Worm (Caenorhabditis elegans) whole organism, L4 larva: ENCODE data around the gene T19E7.6.

ENCODE experiments used
- D1046.2 ChIP-seq: fragments of 200-800 bp; sonication (Bioruptor generic); IDR thresholded peaks from 2 replicates; pipeline ENCODE4 v1.3.6; 2022; ENCODE audit warnings: missing genetic modification characterization, missing compliant biosample characterization
- F26F4.8 ChIP-seq: fragments of 200-800 bp; sonication (Bioruptor generic); conservative IDR thresholded peaks from 2 replicates; pipeline ENCODE4 v1.3.6; 2022; ENCODE audit warnings: missing genetic modification characterization, missing compliant biosample characterization
- F44E2.7 ChIP-seq: fragments of 200-800 bp; sonication (Bioruptor generic); IDR thresholded peaks from 2 replicates; pipeline ENCODE4 v2.1.2; 2022; ENCODE audit warnings: missing genetic modification characterization, missing compliant biosample characterization
- Y105C5A.15 ChIP-seq: fragments of 200-800 bp; sonication (Bioruptor generic); IDR thresholded peaks from 2 replicates; pipeline ENCODE4 v1.3.6; 2022; ENCODE audit warnings: missing genetic modification characterization, missing compliant biosample characterization
- ZK337.2 ChIP-seq: fragments of 200-800 bp; sonication (Bioruptor generic); IDR thresholded peaks from 2 replicates; pipeline ENCODE4 v1.3.6; 2022; ENCODE audit warnings: missing genetic modification reagents, missing genetic modification characterization, missing compliant biosample characterization
- aha-1 ChIP-seq: fragments of 150-350 bp; peaks from one replicate; lab custom pipeline; 2014; ENCODE audit warnings: missing biosample characterization, missing genetic modification characterization
- attf-4 ChIP-seq: sonication (generic microtip); optimal IDR thresholded peaks from 3 replicates; lab custom pipeline; 2017; ENCODE audit warnings: missing biosample characterization, missing genetic modification characterization
- ceh-20 ChIP-seq: fragments of 200-800 bp; sonication (Bioruptor generic); IDR thresholded peaks from 2 replicates; pipeline ENCODE4 v1.3.6; 2022; ENCODE audit warnings: missing genetic modification reagents, missing genetic modification characterization, missing compliant biosample characterization
- ces-1 ChIP-seq: fragments of 150-350 bp; sonication (generic microtip); optimal IDR thresholded peaks from 4 replicates; lab custom pipeline; 2014; ENCODE audit warnings: missing biosample characterization, missing genetic modification reagents, missing genetic modification characterization
- cey-2 ChIP-seq: sonication (generic microtip); optimal IDR thresholded peaks from 3 replicates; lab custom pipeline; 2017; ENCODE audit warnings: missing genetic modification characterization, mild to moderate bottlenecking, missing compliant biosample characterization, antibody characterized with exemption, borderline replicate concordance; ENCODE audit not compliant: insufficient read depth
- daf-16 ChIP-seq, 3 experiments: sonication (generic microtip); optimal IDR thresholded peaks; 2 replicates each; lab custom pipeline; 2016 to 2017; ENCODE audit warnings: missing genetic modification characterization in 3 of 3, missing genetic modification reagents in 3 of 3, mild to moderate bottlenecking in 2 of 3, missing compliant biosample characterization in 2 of 3, missing biosample characterization in 1 of 3, moderate library complexity in 1 of 3
- dmd-6 ChIP-seq: fragments of 200-800 bp; sonication (Bioruptor generic); IDR thresholded peaks from 2 replicates; pipeline ENCODE4 v1.3.6; 2022; ENCODE audit warnings: missing genetic modification reagents, missing genetic modification characterization, missing compliant biosample characterization
- dmd-9 ChIP-seq: fragments of 200-800 bp; sonication (Bioruptor generic); IDR thresholded peaks from 2 replicates; pipeline ENCODE4 v1.3.6; 2022; ENCODE audit warnings: missing genetic modification reagents, missing genetic modification characterization, missing compliant biosample characterization
- duxl-1 ChIP-seq: sonication (generic microtip); optimal IDR thresholded peaks from 2 replicates; lab custom pipeline; 2016; ENCODE audit warnings: mild to moderate bottlenecking, missing genetic modification characterization, moderate library complexity, missing compliant biosample characterization; ENCODE audit not compliant: poor library complexity
- dve-1 ChIP-seq: sonication (generic microtip); optimal IDR thresholded peaks from 2 replicates; lab custom pipeline; 2017; ENCODE audit warnings: antibody characterized with exemption, mild to moderate bottlenecking, missing genetic modification characterization, missing compliant biosample characterization; ENCODE audit not compliant: insufficient read depth
- fkh-10 ChIP-seq: fragments of 150-350 bp; optimal IDR thresholded peaks from 2 replicates; lab custom pipeline; 2014; ENCODE audit warnings: missing biosample characterization, missing genetic modification reagents, missing genetic modification characterization
- lim-7 ChIP-seq: fragments of 200-800 bp; sonication (Bioruptor generic); IDR thresholded peaks from 2 replicates; pipeline ENCODE4 v1.3.6; 2022; ENCODE audit warnings: missing genetic modification characterization, missing compliant biosample characterization
- lin-13 ChIP-seq: fragments of 150-350 bp; optimal IDR thresholded peaks from 2 replicates; lab custom pipeline; 2014; ENCODE audit warnings: missing biosample characterization, missing genetic modification reagents, missing genetic modification characterization
- lin-15B ChIP-seq: fragments of 150-350 bp; sonication (generic microtip); optimal IDR thresholded peaks from 3 replicates; lab custom pipeline; 2014; ENCODE audit warnings: missing biosample characterization, missing genetic modification characterization
- lin-38 ChIP-seq: fragments of 200-800 bp; sonication (Bioruptor generic); IDR thresholded peaks from 2 replicates; pipeline ENCODE4 v1.3.6; 2022; ENCODE audit warnings: missing genetic modification reagents, missing genetic modification characterization, missing compliant biosample characterization
- madf-5 ChIP-seq, 2 experiments: fragments of 200-800 bp; sonication (Bioruptor generic); IDR thresholded peaks; 2 replicates each; pipeline ENCODE4 v1.3.6; 2022; ENCODE audit warnings: missing compliant biosample characterization in 2 of 2, missing genetic modification characterization in 2 of 2
- madf-9 ChIP-seq: fragments of 200-800 bp; sonication (Bioruptor generic); conservative IDR thresholded peaks from 2 replicates; pipeline ENCODE4 v1.3.6; 2022; ENCODE audit warnings: missing genetic modification reagents, missing genetic modification characterization, missing compliant biosample characterization
- mdl-1 ChIP-seq, 2 experiments: fragments of 150-350 bp in 1 of 2; sonication (generic microtip) in 1 of 2; optimal IDR thresholded peaks; 2 replicates each; lab custom pipeline; 2014 to 2017; ENCODE audit warnings: missing biosample characterization in 2 of 2, missing genetic modification characterization in 2 of 2
- mdt-29 ChIP-seq: fragments of 200-800 bp; sonication (Bioruptor generic); IDR thresholded peaks from 2 replicates; pipeline ENCODE4 v1.3.6; 2022; ENCODE audit warnings: missing genetic modification reagents, missing genetic modification characterization, missing compliant biosample characterization
- mxl-3 ChIP-seq: fragments of 200-800 bp; sonication (Bioruptor generic); optimal IDR thresholded peaks from 2 replicates; lab custom pipeline; 2018; ENCODE audit warnings: mild to moderate bottlenecking, missing genetic modification characterization, missing compliant biosample characterization
- nhr-25 ChIP-seq: sonication (generic microtip); optimal IDR thresholded peaks from 2 replicates; lab custom pipeline; 2017; ENCODE audit warnings: missing genetic modification characterization, mild to moderate bottlenecking, missing compliant biosample characterization, antibody characterized with exemption, moderate library complexity, borderline replicate concordance; ENCODE audit not compliant: insufficient read depth
- nhr-48 ChIP-seq: sonication (generic microtip); optimal IDR thresholded peaks from 2 replicates; lab custom pipeline; 2016; ENCODE audit warnings: mild to moderate bottlenecking, missing genetic modification characterization, missing compliant biosample characterization
- nhr-6 ChIP-seq: fragments of 150-350 bp; optimal IDR thresholded peaks from 2 replicates; lab custom pipeline; 2014; ENCODE audit warnings: missing biosample characterization, missing genetic modification characterization
- nhr-76 ChIP-seq: fragments of 150-350 bp; optimal IDR thresholded peaks from 2 replicates; lab custom pipeline; 2014; ENCODE audit warnings: missing biosample characterization, missing genetic modification characterization
- rbr-2 ChIP-seq: sonication (generic microtip); optimal IDR thresholded peaks from 2 replicates; lab custom pipeline; 2016; ENCODE audit warnings: missing genotype, missing genetic modification characterization, missing compliant biosample characterization
- sdz-12 ChIP-seq: fragments of 200-800 bp; sonication (Bioruptor generic); optimal IDR thresholded peaks from 2 replicates; lab custom pipeline; 2018; ENCODE audit warnings: mild to moderate bottlenecking, missing genetic modification characterization, missing compliant biosample characterization
- snpc-1.2 ChIP-seq: fragments of 200-800 bp; sonication (Bioruptor generic); IDR thresholded peaks from 2 replicates; pipeline ENCODE4 v1.3.6; 2022; ENCODE audit warnings: missing genetic modification reagents, missing genetic modification characterization, missing compliant biosample characterization
- snpc-4 ChIP-seq: fragments of 150-350 bp; optimal IDR thresholded peaks from 2 replicates; lab custom pipeline; 2014; ENCODE audit warnings: missing biosample characterization, missing genetic modification characterization
- spr-3 ChIP-seq: fragments of 200-800 bp; sonication (Bioruptor generic); optimal IDR thresholded peaks from 2 replicates; lab custom pipeline; 2018; ENCODE audit warnings: mild to moderate bottlenecking, missing genetic modification characterization, missing compliant biosample characterization
- tag-97 ChIP-seq: fragments of 200-800 bp; sonication (Bioruptor generic); IDR thresholded peaks from 2 replicates; pipeline ENCODE4 v1.3.6; 2022; ENCODE audit warnings: missing genetic modification characterization, missing compliant biosample characterization
- tra-1 ChIP-seq: fragments of 200-800 bp; sonication (Bioruptor generic); IDR thresholded peaks from 2 replicates; pipeline ENCODE4 v1.3.6; 2022; ENCODE audit warnings: missing genetic modification reagents, missing genetic modification characterization, missing compliant biosample characterization
- zag-1 ChIP-seq: fragments of 150-350 bp; optimal IDR thresholded peaks from 2 replicates; lab custom pipeline; 2014; ENCODE audit warnings: missing biosample characterization, missing genetic modification characterization
- zfp-2 ChIP-seq: sonication (generic microtip); optimal IDR thresholded peaks from 2 replicates; lab custom pipeline; 2016; ENCODE audit warnings: mild to moderate bottlenecking, missing genetic modification characterization, missing compliant biosample characterization
- zfp-3 ChIP-seq: fragments of 200-800 bp; sonication (Bioruptor generic); conservative IDR thresholded peaks from 2 replicates; pipeline ENCODE4 v1.3.6; 2022; ENCODE audit warnings: missing genetic modification reagents, missing genetic modification characterization, missing compliant biosample characterization
- zip-11 ChIP-seq: fragments of 200-800 bp; sonication (Bioruptor generic); IDR thresholded peaks from 2 replicates; pipeline ENCODE4 v1.3.6; 2022; ENCODE audit warnings: missing genetic modification characterization, missing compliant biosample characterization
- zip-2 ChIP-seq: fragments of 150-350 bp; optimal IDR thresholded peaks from 2 replicates; lab custom pipeline; 2014; ENCODE audit warnings: missing biosample characterization, missing genetic modification characterization
- ztf-7 ChIP-seq: fragments of 150-350 bp; optimal IDR thresholded peaks from 2 replicates; lab custom pipeline; 2014; ENCODE audit warnings: missing biosample characterization, missing genetic modification characterization

T19E7.6 gene

ce11 chrIV:5654203-5654602 lies 15.1 kb downstream of the T19E7.6 start (continued):
- TF ChIP-seq spr-3 (no peak), sdz-12 (no peak), ces-1 (GFP tag; lab: Kevin White, UChicago) (no peak), mdl-1 (tag; optimal IDR thresholded peaks at IDR 0.05; lab: Kevin White, UChicago) (no peak)

- TF ChIP-seq tag-97: no peak
- no peak for TF ChIP-seq dmd-9 (GFP tag; lab: Robert Waterston, UW)
- TF ChIP-seq zip-11: no peak
- no peak for TF ChIP-seq rbr-2
- no peak for TF ChIP-seq tra-1
- TF ChIP-seq aha-1 (tag; lab: Kevin White, UChicago): peak; percentile 63
- TF ChIP-seq F26F4.8 (GFP tag; lab: Robert Waterston, UW): no peak
- no peak for TF ChIP-seq attf-4 (tag; lab: Kevin White, UChicago)
Measured at ce11 chrIV:5653649-5654048, 15.7 kb downstream of the T19E7.6 start, which contains the start of gene clec-178. TSS of gene clec-178 (plus strand) at chrIV:5653949.

ce11 chrIV:5652811-5653483 lies 16.4 kb downstream of the T19E7.6 start:
- TF ChIP-seq lin-13 (GFP tag; lab: Kevin White, UChicago) (no peak), dmd-6 (GFP tag; lab: Robert Waterston, UW) (peak; percentile 35), nhr-25 (tag; lab: Kevin White, UChicago) (no peak), ztf-7 (tag; lab: Kevin White, UChicago) (no peak), F44E2.7 (GFP tag; lab: Robert Waterston, UW) (no peak), lim-7 (GFP tag; lab: Robert Waterston, UW) (no peak), aha-1 (tag; lab: Kevin White, UChicago) (peak; percentile 78), F26F4.8 (GFP tag; lab: Robert Waterston, UW) (no peak), snpc-1.2 (GFP tag; lab: Robert Waterston, UW) (peak; percentile 39; the same call in 1 of the 2 replicates), nhr-6 (no peak), tag-97 (no peak), daf-16 (GFP tag; optimal IDR thresholded peaks at IDR 0.05; lab: Kevin White, UChicago) (no peak), daf-16 (tag; optimal IDR thresholded peaks at IDR 0.05; lab: Kevin White, UChicago) (no peak), lin-38 (no peak), ZK337.2 (GFP tag; lab: Robert Waterston, UW) (no peak), cey-2 (tag; lab: Kevin White, UChicago) (no peak), ces-1 (GFP tag; lab: Kevin White, UChicago) (no peak), madf-9 (no peak), Y105C5A.15 (GFP tag; lab: Robert Waterston, UW) (no peak), nhr-48 (tag; lab: Kevin White, UChicago) (no peak), zfp-2 (tag; lab: Kevin White, UChicago) (no peak), fkh-10 (GFP tag; lab: Kevin White, UChicago) (no peak), snpc-4 (tag; lab: Kevin White, UChicago) (no peak), nhr-76 (tag; lab: Kevin White, UChicago) (no peak), duxl-1 (no peak), sdz-12 (no peak), ceh-20 (no peak), mxl-3 (GFP tag; lab: Kevin White, UChicago) (no peak), mdt-29 (no peak), spr-3 (no peak), D1046.2 (GFP tag; lab: Robert Waterston, UW) (no peak), zag-1 (tag; lab: Kevin White, UChicago) (no peak), zip-2 (tag; lab: Kevin White, UChicago) (no peak), dve-1 (tag; lab: Kevin White, UChicago) (peak; percentile 30), madf-5 (GFP tag; IDR thresholded peaks at IDR 0.05; lab: Robert Waterston, UW) (no peak), lin-15B (tag; lab: Kevin White, UChicago) (no peak), zfp-3 (GFP tag; lab: Robert Waterston, UW) (0 out of 2 replicates have a peak, but pooled peaks have one; percentile 50)
